Worm (Caenorhabditis elegans): ENCODE data around the gene ttr-2.

The ttr-2 gene

ce11 chrIII:9969371-9969770 is 41.8 kb downstream of the ttr-2 start:
- no peak for TF ChIP-seq unc-62 (GFP tag; optimal IDR thresholded peaks at IDR 0.05)

- no peak for TF ChIP-seq unc-62 (GFP tag; optimal IDR thresholded peaks at IDR 0.05)
Measured at ce11 chrIII:9972192-9972811, 44.7 kb downstream of the ttr-2 start.

- TF ChIP-seq unc-62 (GFP tag; optimal IDR thresholded peaks at IDR 0.05), result no peak
Measured at ce11 chrIII:9973765-9974164, 46.2 kb downstream of the ttr-2 start, which contains the start of gene R10E12.2. Gene R10E12.2, minus strand, starts transcription at chrIII:9973865.

All from whole organism, dauer.